Worm (Caenorhabditis elegans) whole organism, L1 larva: ENCODE measurements around the gene tram-1.

Experiments used
- aly-2 ChIP-seq: fragments of 150-350 bp; optimal IDR thresholded peaks from 2 replicates; lab custom pipeline; 2014; ENCODE audit warnings: missing biosample characterization, missing genetic modification characterization
- elt-2 ChIP-seq: sonication (generic microtip); optimal IDR thresholded peaks from 2 replicates; lab custom pipeline; 2016; ENCODE audit warnings: missing genetic modification characterization, mild to moderate bottlenecking, inconsistent platforms, missing compliant biosample characterization, missing genetic modification reagents
- mep-1 ChIP-seq: fragments of 150-350 bp; optimal IDR thresholded peaks from 2 replicates; lab custom pipeline; 2014; ENCODE audit warnings: missing biosample characterization, missing genetic modification characterization
- nhr-237 ChIP-seq: fragments of 150-350 bp; optimal IDR thresholded peaks from 2 replicates; lab custom pipeline; 2014; ENCODE audit warnings: missing biosample characterization, missing genetic modification characterization
- nhr-28 ChIP-seq: fragments of 150-350 bp; optimal IDR thresholded peaks from 2 replicates; lab custom pipeline; 2014; ENCODE audit warnings: missing biosample characterization, missing genetic modification characterization
- unc-62 ChIP-seq: fragments of 150-350 bp; optimal IDR thresholded peaks from 2 replicates; lab custom pipeline; 2014; ENCODE audit warnings: missing biosample characterization, missing genetic modification reagents, missing genetic modification characterization
- ztf-4 ChIP-seq: fragments of 150-350 bp; optimal IDR thresholded peaks from 2 replicates; lab custom pipeline; 2014; ENCODE audit warnings: missing biosample characterization, missing genetic modification characterization

ce11 chrIV:10243276-10243675, 22.2 kb upstream of the tram-1 start, which contains the start of gene tkt-1:
- TF ChIP-seq nhr-237 (tag; lab: Kevin White, UChicago) = no peak
- no peak for TF ChIP-seq nhr-28 (tag; lab: Kevin White, UChicago)
- TF ChIP-seq aly-2 (tag; lab: Kevin White, UChicago) = no peak
- peak; percentile 67 for TF ChIP-seq elt-2 (tag; lab: Kevin White, UChicago)
- no peak for TF ChIP-seq unc-62 (GFP tag; lab: Kevin White, UChicago)
- TF ChIP-seq ztf-4 (tag; lab: Kevin White, UChicago) = no peak
- no peak for TF ChIP-seq mep-1
